Worm (Caenorhabditis elegans): ENCODE results near the gene cka-2.
"Not testable (repeated sequence)": the region's sequence is repeated elsewhere in the genome, so short reads cannot be mapped to it uniquely, and the experiment has no call there.

cka-2 gene

DNA sequence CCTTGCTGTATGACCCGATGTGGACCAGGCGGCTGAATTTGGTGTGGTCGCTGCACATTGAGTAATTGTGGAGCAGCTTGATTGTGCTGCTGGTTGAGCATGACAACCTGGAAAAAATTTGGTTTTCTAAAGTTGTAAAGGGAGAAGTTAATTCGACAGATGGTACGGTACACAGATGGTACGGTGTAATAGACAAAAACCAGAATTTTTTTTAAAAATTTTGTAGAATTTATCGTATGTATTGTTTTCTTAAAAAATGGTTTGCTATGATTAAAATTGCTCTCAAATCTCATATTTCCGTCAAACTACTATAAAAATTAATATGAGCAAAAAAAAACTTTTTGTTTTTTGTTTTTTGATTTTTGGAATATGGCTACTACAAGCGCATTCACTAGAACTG is 20.9 kb downstream of the cka-2 start, which contains the start of gene pqn-15:
Gene pqn-15 (minus strand): TSS at position 101 of the 400 bp plus-strand sequence.
- no peak for TF ChIP-seq W03F9.2 (tag; optimal IDR thresholded peaks at IDR 0.05)

DNA sequence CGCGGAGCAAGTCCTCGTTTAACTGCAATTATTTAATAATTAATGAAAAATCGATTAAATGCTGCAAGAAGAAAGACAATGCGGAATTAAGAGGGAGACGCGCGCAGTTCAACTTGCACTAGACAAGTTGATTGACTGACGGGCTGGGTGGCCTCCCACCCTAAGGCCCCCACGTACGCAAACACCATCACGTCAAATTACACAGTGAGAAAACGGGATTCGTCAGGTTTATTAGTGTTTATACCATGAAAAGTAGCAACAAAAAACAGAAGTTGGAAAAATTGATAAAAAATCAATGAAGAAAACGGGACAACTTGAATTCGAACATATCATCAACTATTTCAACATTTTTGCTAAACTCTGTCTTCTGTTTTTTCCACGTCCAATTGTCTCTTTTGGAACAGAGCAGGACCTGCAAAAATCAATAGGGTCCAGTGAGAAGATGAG is 21.7 kb downstream of the cka-2 start:
- TF ChIP-seq him-1 (tag; optimal IDR thresholded peaks at IDR 0.05) (no peak), W03F9.2 (tag; optimal IDR thresholded peaks at IDR 0.05) (no peak), dao-5 (tag; optimal IDR thresholded peaks at IDR 0.05) (no peak)

DNA sequence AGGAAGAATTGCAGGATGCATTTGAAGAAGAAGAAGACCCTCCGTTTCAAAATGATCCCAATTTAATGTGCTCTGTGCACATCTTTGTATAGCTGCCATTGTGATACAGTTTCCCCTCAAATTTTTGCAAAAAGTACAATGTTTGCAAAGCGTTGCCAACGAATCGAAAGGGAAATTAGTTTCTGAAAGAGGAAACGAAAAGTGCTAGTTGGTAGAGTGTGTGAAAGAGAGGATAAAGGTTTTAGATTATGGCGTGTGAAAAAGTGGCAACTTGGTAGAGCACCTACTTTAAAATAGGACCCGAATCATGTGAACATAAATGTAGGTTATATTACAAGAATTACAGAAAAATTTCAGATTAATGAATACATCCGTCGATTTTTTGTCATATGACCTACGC is 25.7 kb downstream of the cka-2 start, which contains the start of gene C52B9.8:
Gene C52B9.8 (minus strand): TSS at position 101 of the 400 bp plus-strand sequence.
- no peak for TF ChIP-seq W03F9.2 (tag; optimal IDR thresholded peaks at IDR 0.05)
- TF ChIP-seq dao-5 (tag; optimal IDR thresholded peaks at IDR 0.05) = no peak
- no peak for TF ChIP-seq him-1 (tag; optimal IDR thresholded peaks at IDR 0.05)

DNA sequence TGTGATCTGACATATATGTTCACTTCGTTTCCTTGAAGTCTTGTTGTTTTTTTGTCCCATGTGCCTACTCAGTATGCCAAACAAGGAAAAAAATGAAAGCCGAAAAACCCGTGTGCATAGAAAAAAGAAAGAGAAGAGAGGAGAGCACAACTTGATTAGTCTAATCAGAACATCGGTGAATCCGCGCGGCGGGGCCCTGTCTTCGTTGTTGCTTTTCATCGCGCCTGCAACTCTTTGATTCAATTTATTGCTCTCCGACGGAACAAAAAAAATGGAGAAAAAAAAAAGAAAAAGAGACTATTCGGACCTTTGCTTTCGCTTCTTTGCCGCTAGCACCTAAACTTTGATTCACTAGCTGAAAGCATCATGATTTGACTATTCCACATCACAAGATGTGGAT is 29.0 kb downstream of the cka-2 start:
- TF ChIP-seq W03F9.2 (tag; optimal IDR thresholded peaks at IDR 0.05) (no peak), dao-5 (tag; optimal IDR thresholded peaks at IDR 0.05) (no peak), him-1 (tag; optimal IDR thresholded peaks at IDR 0.05) (no peak)

DNA sequence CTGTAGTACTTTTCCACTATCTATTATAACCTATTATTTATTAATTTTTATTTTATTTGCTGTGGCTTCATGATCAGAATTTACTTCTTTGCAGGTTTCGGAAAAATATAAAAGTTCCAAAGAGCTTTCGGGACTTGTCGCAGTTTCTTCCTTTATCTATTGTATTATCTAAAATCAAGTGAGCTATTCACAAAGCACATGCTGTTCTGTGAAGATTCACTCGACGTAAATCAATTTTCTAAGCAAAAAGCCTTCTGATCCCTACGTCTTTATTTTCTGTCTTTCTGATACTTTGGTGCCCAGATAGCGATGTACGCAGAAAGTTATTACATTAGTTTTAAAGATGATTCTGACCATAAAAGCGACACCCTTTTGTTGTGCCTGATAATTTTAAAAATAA is 31.2 kb downstream of the cka-2 start:
- TF ChIP-seq dao-5 (tag; optimal IDR thresholded peaks at IDR 0.05) = no peak
- TF ChIP-seq him-1 (tag; optimal IDR thresholded peaks at IDR 0.05) = no peak

DNA sequence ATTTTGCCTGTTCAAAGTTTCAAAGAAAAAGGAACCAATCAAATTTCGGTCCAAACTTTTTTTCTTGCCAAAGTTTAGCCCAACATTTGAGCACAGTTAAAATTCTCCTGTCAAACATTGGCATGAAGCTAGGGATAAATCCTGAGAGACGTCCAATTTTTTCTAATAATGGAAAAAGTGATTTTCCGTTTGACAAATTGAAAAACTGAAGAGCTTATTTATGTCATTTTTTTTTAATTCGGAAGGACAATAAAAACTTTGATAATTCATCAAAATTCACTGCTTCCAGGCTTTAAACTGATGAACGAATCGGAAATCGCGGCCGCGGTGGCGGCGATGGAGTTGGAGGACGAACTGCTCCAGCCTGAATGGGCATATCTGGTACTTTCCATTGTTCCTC is 34.6 kb downstream of the cka-2 start, which contains the start of gene dop-6:
Gene dop-6 (plus strand): TSS at position 301 of the 400 bp plus-strand sequence.
- no peak for TF ChIP-seq W03F9.2 (tag; optimal IDR thresholded peaks at IDR 0.05)
- TF ChIP-seq him-1 (tag; optimal IDR thresholded peaks at IDR 0.05) = no peak
- no peak for TF ChIP-seq dao-5 (tag; optimal IDR thresholded peaks at IDR 0.05)

DNA sequence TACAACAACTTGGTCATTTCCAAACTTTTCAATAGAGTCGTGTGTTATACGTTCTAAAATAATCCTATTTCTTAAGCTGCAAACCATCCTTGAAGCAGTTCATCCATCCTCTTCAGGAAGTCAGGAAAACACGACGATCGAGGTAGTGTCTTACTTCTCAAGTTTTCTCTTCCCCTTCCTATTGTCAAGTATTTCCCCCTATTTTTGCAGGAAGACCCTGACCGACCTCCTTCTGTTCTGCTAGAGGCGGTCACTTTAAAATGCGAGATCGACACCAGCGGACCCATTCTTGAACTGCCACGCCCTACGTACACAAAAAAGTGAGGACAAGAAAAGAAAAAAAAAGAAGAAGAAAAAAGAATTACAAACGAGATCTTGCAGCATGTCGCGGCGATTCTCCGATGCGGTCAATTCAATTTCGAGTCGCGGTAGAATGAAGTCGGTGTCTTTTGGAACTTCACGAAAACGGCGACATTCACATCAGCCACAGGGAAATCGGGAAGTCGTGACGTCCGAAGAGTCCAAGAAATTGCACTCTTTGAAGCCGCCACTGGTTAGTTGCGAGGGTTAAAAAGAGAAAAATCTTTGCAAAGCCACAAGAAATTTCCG is 37.0 kb downstream of the cka-2 start:
- no peak for TF ChIP-seq him-1 (tag; optimal IDR thresholded peaks at IDR 0.05)
- no peak for TF ChIP-seq W03F9.2 (tag; optimal IDR thresholded peaks at IDR 0.05)
- TF ChIP-seq dao-5 (tag; optimal IDR thresholded peaks at IDR 0.05) = no peak

DNA sequence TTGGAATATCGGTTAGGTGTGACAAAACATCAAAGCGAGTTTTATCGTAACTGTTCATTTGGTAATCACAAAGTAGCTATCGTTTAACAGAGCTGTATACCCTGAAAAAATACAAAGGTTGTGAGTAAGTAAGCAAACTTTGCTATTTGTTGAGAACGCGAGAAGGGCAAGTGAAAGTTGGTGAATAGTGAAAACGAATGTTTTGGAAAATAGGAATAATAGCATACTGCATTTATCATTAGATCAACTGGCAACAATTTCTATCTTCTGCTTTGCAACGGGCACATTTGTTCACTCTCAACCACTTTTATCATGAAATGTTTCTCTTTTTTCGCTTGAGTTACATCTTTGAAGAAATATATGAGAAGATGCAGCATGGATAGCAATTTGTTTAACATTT is 42.9 kb downstream of the cka-2 start, which contains the start of gene C24A8.5:
Gene C24A8.5 (minus strand): TSS at position 101 of the 400 bp plus-strand sequence.
- TF ChIP-seq dao-5 (tag; optimal IDR thresholded peaks at IDR 0.05) = no peak

DNA sequence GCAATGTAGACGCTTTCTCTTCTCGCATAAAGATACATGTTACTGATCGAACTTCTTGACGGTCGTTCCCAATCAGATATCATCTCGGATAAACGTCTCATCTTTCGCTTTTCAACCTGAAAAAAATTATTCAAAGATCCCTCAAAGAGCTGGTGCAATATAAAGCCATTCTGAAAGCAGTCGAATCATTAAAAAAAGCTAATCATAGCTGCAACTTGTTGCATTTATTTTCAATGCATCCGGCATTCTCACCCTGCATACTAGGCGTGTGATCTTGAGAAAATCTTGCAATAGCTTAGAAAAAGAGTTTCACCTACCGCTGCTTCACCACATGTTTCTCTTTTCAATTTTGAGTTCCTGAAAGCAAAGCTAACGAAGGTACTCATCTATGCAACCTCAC is 46.4 kb downstream of the cka-2 start, which contains the start of gene C24A8.6:
Gene C24A8.6 (minus strand): TSS at position 101 of the 400 bp plus-strand sequence.
- not testable (repeated sequence) for TF ChIP-seq dao-5, him-1, W03F9.2 (tag; optimal IDR thresholded peaks at IDR 0.05)

DNA sequence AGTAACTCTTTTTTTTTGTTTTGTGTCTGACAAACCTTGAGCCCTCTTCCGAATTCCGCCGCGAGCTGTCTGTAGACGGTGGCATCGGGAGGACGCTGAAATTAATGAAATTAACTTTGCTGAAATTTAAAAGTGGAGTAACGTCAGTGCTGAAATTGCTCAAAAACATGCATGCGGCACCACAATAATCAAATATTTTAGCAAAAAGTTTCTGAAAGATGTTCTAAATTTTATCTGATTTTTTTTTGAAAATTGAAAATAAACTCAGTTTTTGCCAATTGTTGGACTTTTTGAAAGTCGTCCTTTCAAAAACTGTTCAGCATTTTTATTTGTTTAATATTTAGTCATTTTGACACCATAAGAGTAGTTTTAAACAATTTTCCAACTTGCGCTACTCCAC is 50.0 kb downstream of the cka-2 start, which contains the start of gene cst-2:
Gene cst-2 (minus strand): TSS at position 101 of the 400 bp plus-strand sequence.
- not testable (repeated sequence) for TF ChIP-seq dao-5, him-1, W03F9.2 (tag; optimal IDR thresholded peaks at IDR 0.05)

DNA sequence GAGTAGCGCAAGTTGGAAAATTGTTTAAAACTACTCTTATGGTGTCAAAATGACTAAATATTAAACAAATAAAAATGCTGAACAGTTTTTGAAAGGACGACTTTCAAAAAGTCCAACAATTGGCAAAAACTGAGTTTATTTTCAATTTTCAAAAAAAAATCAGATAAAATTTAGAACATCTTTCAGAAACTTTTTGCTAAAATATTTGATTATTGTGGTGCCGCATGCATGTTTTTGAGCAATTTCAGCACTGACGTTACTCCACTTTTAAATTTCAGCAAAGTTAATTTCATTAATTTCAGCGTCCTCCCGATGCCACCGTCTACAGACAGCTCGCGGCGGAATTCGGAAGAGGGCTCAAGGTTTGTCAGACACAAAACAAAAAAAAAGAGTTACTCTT is 53.4 kb downstream of the cka-2 start, which contains the start of gene cst-1:
Gene cst-1 (plus strand): TSS at position 301 of the 400 bp plus-strand sequence.
- not testable (repeated sequence) for TF ChIP-seq W03F9.2, him-1, dao-5 (tag; optimal IDR thresholded peaks at IDR 0.05)

All from whole organism, L4/young adult.